Worm (Caenorhabditis elegans): ENCODE results near the gene rabn-5.

- TF ChIP-seq ama-1 (optimal IDR thresholded peaks at IDR 0.05) (no peak), ztf-11 (tag; optimal IDR thresholded peaks at IDR 0.05) (no peak), elt-1 (tag; optimal IDR thresholded peaks at IDR 0.05) (no peak), skn-1 (tag; optimal IDR thresholded peaks at IDR 0.05) (no peak), dmd-4 (tag; optimal IDR thresholded peaks at IDR 0.05) (no peak), fos-1 (tag; optimal IDR thresholded peaks at IDR 0.05) (no peak), R02D3.7 (tag; optimal IDR thresholded peaks at IDR 0.05) (no peak), ztf-4 (tag; optimal IDR thresholded peaks at IDR 0.05) (no peak), zag-1 (tag; optimal IDR thresholded peaks at IDR 0.05) (no peak), nhr-21 (tag; optimal IDR thresholded peaks at IDR 0.05) (no peak)
Measured at ce11 chrIII:5832442-5832841, 31.9 kb upstream of the rabn-5 start.

Measured in whole organism, L2 larva.